Fruit fly (Drosophila melanogaster) whole organism, embryonic: Measurements from ENCODE around the gene tst.
A peak's percentile ranks its signal among the peaks of the same experiment; 100 is the strongest.

ENCODE experiments used
- Asciz ChIP-seq: fragments of 200-800 bp; sonication (Bioruptor generic); optimal IDR thresholded peaks from 2 replicates; lab custom pipeline; 2017; ENCODE audit warnings: missing biosample characterization, mild to moderate bottlenecking, missing genetic modification characterization, missing genetic modification reagents
- Atf6 ChIP-seq: fragments of 200-800 bp; sonication (Bioruptor generic); IDR thresholded peaks from 2 replicates; pipeline ENCODE4 v1.3.6; 2022; ENCODE audit warnings: missing biosample characterization, missing genetic modification characterization
- Bdp1 ChIP-seq: fragments of 200-800 bp; sonication (Bioruptor generic); optimal IDR thresholded peaks from 3 replicates; lab custom pipeline; 2016; ENCODE audit warnings: missing biosample characterization, missing genetic modification characterization
- CG10654 ChIP-seq: fragments of 200-800 bp; sonication (Bioruptor generic); optimal IDR thresholded peaks from 2 replicates; lab custom pipeline; 2016; ENCODE audit warnings: missing biosample characterization, missing genetic modification characterization
- CG15479 ChIP-seq: fragments of 200-800 bp; sonication (Bioruptor generic); optimal IDR thresholded peaks from 3 replicates; lab custom pipeline; 2019; ENCODE audit warnings: missing biosample characterization, mild to moderate bottlenecking, missing genetic modification characterization, moderate library complexity
- CG16863 ChIP-seq: fragments of 200-800 bp; sonication (Bioruptor generic); optimal IDR thresholded peaks from 3 replicates; lab custom pipeline; 2016; ENCODE audit warnings: missing biosample characterization, missing genetic modification characterization
- CG17361 ChIP-seq: fragments of 200-800 bp; sonication (Bioruptor generic); IDR thresholded peaks from 3 replicates; pipeline ENCODE4 v1.3.6; 2022; ENCODE audit warnings: missing biosample characterization, missing genetic modification characterization
- CG18619 ChIP-seq: fragments of 200-800 bp; sonication (Bioruptor generic); optimal IDR thresholded peaks from 3 replicates; lab custom pipeline; 2017; ENCODE audit warnings: missing biosample characterization, mild to moderate bottlenecking, missing genetic modification characterization
- CG2889 ChIP-seq: fragments of 200-800 bp; sonication (Bioruptor generic); IDR thresholded peaks from 3 replicates; pipeline ENCODE4 v1.3.6; 2022; ENCODE audit warnings: missing biosample characterization, missing genetic modification characterization
- CG3847 ChIP-seq: fragments of 200-800 bp; sonication (Bioruptor generic); IDR thresholded peaks from 2 replicates; pipeline ENCODE4 v1.3.6; 2022; ENCODE audit warnings: missing biosample characterization, missing genetic modification characterization
- CG6791 ChIP-seq: fragments of 200-800 bp; sonication (Bioruptor generic); IDR thresholded peaks from 3 replicates; pipeline ENCODE4 v1.3.6; 2022; ENCODE audit warnings: missing biosample characterization, missing genetic modification characterization; ENCODE audit not compliant: partially characterized antibody
- CG7372 ChIP-seq: fragments of 200-800 bp; sonication (Bioruptor generic); IDR thresholded peaks from 2 replicates; pipeline ENCODE4 v1.3.6; 2022; ENCODE audit warnings: missing biosample characterization, missing genetic modification characterization
- CG9437 ChIP-seq: fragments of 200-800 bp; sonication (Bioruptor generic); optimal IDR thresholded peaks from 2 replicates; lab custom pipeline; 2018; ENCODE audit warnings: missing biosample characterization, mild to moderate bottlenecking, missing genetic modification characterization
- CG9932 ChIP-seq: fragments of 200-800 bp; sonication (Bioruptor generic); IDR thresholded peaks from 2 replicates; pipeline ENCODE4 v1.3.6; 2022; ENCODE audit warnings: missing biosample characterization, missing genetic modification characterization
- Dll ChIP-seq: fragments of 200-800 bp; sonication (Bioruptor generic); IDR thresholded peaks from 4 replicates; pipeline ENCODE4 v1.3.6; 2022; ENCODE audit warnings: missing biosample characterization, missing genetic modification characterization; ENCODE audit not compliant: partially characterized antibody
- Fer3 ChIP-seq: fragments of 200-800 bp; sonication (Bioruptor generic); optimal IDR thresholded peaks from 2 replicates; lab custom pipeline; 2018; ENCODE audit warnings: missing biosample characterization, mild to moderate bottlenecking, missing genetic modification characterization, moderate library complexity
- Lim3 ChIP-seq: fragments of 200-800 bp; sonication (Bioruptor generic); IDR thresholded peaks from 2 replicates; pipeline ENCODE4 v1.3.6; 2022; ENCODE audit warnings: missing biosample characterization, missing genetic modification characterization
- Lpt ChIP-seq: fragments of >200 bp; optimal IDR thresholded peaks from 2 replicates; lab custom pipeline; 2018; ENCODE audit warnings: missing biosample characterization, missing genetic modification characterization
- Mrtf ChIP-seq: fragments of 200-800 bp; sonication (Bioruptor generic); IDR thresholded peaks from 3 replicates; pipeline ENCODE4 v1.3.6; 2022; ENCODE audit warnings: missing biosample characterization, missing genetic modification characterization
- Myb ChIP-seq: fragments of 200-800 bp; sonication (Bioruptor generic); optimal IDR thresholded peaks from 2 replicates; lab custom pipeline; 2016; ENCODE audit warnings: missing biosample characterization, missing genetic modification characterization
- Opbp ChIP-seq: fragments of 200-800 bp; sonication (Bioruptor generic); IDR thresholded peaks from 3 replicates; pipeline ENCODE4 v1.3.6; 2022; ENCODE audit warnings: missing biosample characterization, missing genetic modification characterization; ENCODE audit not compliant: partially characterized antibody
- Pdp1 ChIP-seq, 2 experiments: fragments of 200-800 bp; sonication (Bioruptor generic); optimal IDR thresholded peaks; 3 replicates each; lab custom pipeline; 2016; ENCODE audit warnings: missing biosample characterization in 2 of 2, missing genetic modification characterization in 2 of 2, mild to moderate bottlenecking in 1 of 2, moderate library complexity in 1 of 2
- Usf ChIP-seq: fragments of 200-800 bp; sonication (Bioruptor generic); optimal IDR thresholded peaks from 2 replicates; lab custom pipeline; 2017; ENCODE audit warnings: missing genotype, missing biosample characterization, missing genetic modification characterization
- Xbp1 ChIP-seq: fragments of 200-800 bp; sonication (Bioruptor generic); optimal IDR thresholded peaks from 3 replicates; lab custom pipeline; 2016; ENCODE audit warnings: missing biosample characterization, mild to moderate bottlenecking, missing genetic modification characterization
- Xrp1 ChIP-seq: fragments of 200-800 bp; sonication (Bioruptor generic); IDR thresholded peaks from 2 replicates; pipeline ENCODE4 v1.3.6; 2022; ENCODE audit warnings: missing biosample characterization, missing genetic modification characterization
- az2 ChIP-seq: fragments of 200-800 bp; sonication (Bioruptor generic); optimal IDR thresholded peaks from 3 replicates; lab custom pipeline; 2016; ENCODE audit warnings: missing biosample characterization, missing genetic modification characterization
- cwo ChIP-seq: fragments of 200-800 bp; sonication (Bioruptor generic); optimal IDR thresholded peaks from 3 replicates; lab custom pipeline; 2017; ENCODE audit warnings: missing biosample characterization, missing genetic modification characterization, mild to moderate bottlenecking, moderate library complexity, missing genetic modification reagents
- dimm ChIP-seq: fragments of 200-800 bp; sonication (Bioruptor generic); IDR thresholded peaks from 2 replicates; pipeline ENCODE4 v1.3.6; 2022; ENCODE audit warnings: missing biosample characterization, missing genetic modification characterization
- gfzf ChIP-seq: fragments of 200-800 bp; sonication (Bioruptor generic); optimal IDR thresholded peaks from 2 replicates; lab custom pipeline; 2016; ENCODE audit warnings: missing biosample characterization, mild to moderate bottlenecking, missing genetic modification characterization, moderate library complexity
- grau ChIP-seq: fragments of 200-800 bp; optimal IDR thresholded peaks from 3 replicates; lab custom pipeline; 2019; ENCODE audit warnings: missing biosample characterization, mild to moderate bottlenecking, missing genetic modification characterization, moderate library complexity
- gt ChIP-seq: fragments of 200-800 bp; sonication (Bioruptor generic); IDR thresholded peaks from 2 replicates; pipeline ENCODE4 v1.3.6; 2022; ENCODE audit warnings: missing biosample characterization, missing genetic modification characterization
- ind ChIP-seq: fragments of 200-800 bp; sonication (Bioruptor generic); optimal IDR thresholded peaks from 3 replicates; lab custom pipeline; 2016; ENCODE audit warnings: missing biosample characterization, missing genetic modification characterization
- nmo ChIP-seq: fragments of 200-800 bp; sonication (Bioruptor generic); optimal IDR thresholded peaks from 2 replicates; lab custom pipeline; 2018; ENCODE audit warnings: missing biosample characterization, mild to moderate bottlenecking, missing genetic modification characterization, moderate library complexity
- pfk ChIP-seq: fragments of 200-800 bp; sonication (Bioruptor generic); optimal IDR thresholded peaks from 2 replicates; lab custom pipeline; 2018; ENCODE audit warnings: missing biosample characterization, mild to moderate bottlenecking, missing genetic modification characterization, moderate library complexity
- row ChIP-seq: fragments of 200-800 bp; sonication (Bioruptor generic); IDR thresholded peaks from 3 replicates; pipeline ENCODE4 v1.3.6; 2022; ENCODE audit warnings: missing biosample characterization, missing genetic modification characterization
- salm ChIP-seq: fragments of 200-800 bp; sonication (Bioruptor generic); optimal IDR thresholded peaks from 2 replicates; lab custom pipeline; 2018; ENCODE audit warnings: missing biosample characterization, mild to moderate bottlenecking, missing genetic modification characterization
- schlank ChIP-seq: fragments of 200-800 bp; sonication (Bioruptor generic); optimal IDR thresholded peaks from 2 replicates; lab custom pipeline; 2018; ENCODE audit warnings: missing biosample characterization, mild to moderate bottlenecking, missing genetic modification characterization
- sima ChIP-seq: fragments of 200-800 bp; sonication (Bioruptor generic); optimal IDR thresholded peaks from 2 replicates; lab custom pipeline; 2016; ENCODE audit warnings: missing biosample characterization, missing genetic modification characterization
- slbo ChIP-seq: fragments of 200-800 bp; sonication (Bioruptor generic); IDR thresholded peaks from 2 replicates; pipeline ENCODE4 v1.3.6; 2022; ENCODE audit warnings: missing biosample characterization, missing genetic modification characterization
- so ChIP-seq: fragments of 200-800 bp; sonication (Bioruptor generic); IDR thresholded peaks from 3 replicates; pipeline ENCODE4 v1.3.6; 2022; ENCODE audit warnings: missing biosample characterization, missing genetic modification characterization
- sob ChIP-seq: fragments of 200-800 bp; sonication (Bioruptor generic); IDR thresholded peaks from 2 replicates; pipeline ENCODE4 v1.3.6; 2022; ENCODE audit warnings: missing biosample characterization, missing genetic modification characterization
- sug ChIP-seq: fragments of 200-800 bp; optimal IDR thresholded peaks from 2 replicates; lab custom pipeline; 2019; ENCODE audit warnings: missing biosample characterization, mild to moderate bottlenecking, missing genetic modification characterization, moderate library complexity
- tll ChIP-seq, 2 experiments: fragments of 200-800 bp in 1 of 2; fragments of >200 bp in 1 of 2; sonication (Bioruptor generic) in 1 of 2; optimal IDR thresholded peaks; 2 replicates each; lab custom pipeline; 2017 to 2019; ENCODE audit warnings: missing biosample characterization in 2 of 2, missing genetic modification characterization in 2 of 2, mild to moderate bottlenecking in 1 of 2, moderate library complexity in 1 of 2

The tst gene

dm6 chr3R:23790483-23791175 is 18.0 kb upstream of the tst start (continued):
- TF ChIP-seq Atf6 (GFP tag; lab: Robert Waterston, UW) = no peak
- TF ChIP-seq grau = peak; percentile 94
- no peak for TF ChIP-seq Mrtf (GFP tag; lab: Robert Waterston, UW)
- TF ChIP-seq Xrp1 = 0 out of 2 replicates have a peak, but pooled peaks have one; percentile 15
- no peak for TF ChIP-seq ind
- TF ChIP-seq Bdp1 (GFP tag; lab: Kevin White, UChicago) = no peak
- TF ChIP-seq Usf = no peak
- TF ChIP-seq pfk (GFP tag; lab: Kevin White, UChicago) = no peak
- TF ChIP-seq CG17361 = no peak
- TF ChIP-seq slbo (GFP tag; lab: Robert Waterston, UW) = peak; percentile 46
- TF ChIP-seq gt (GFP tag; lab: Robert Waterston, UW) = no peak
- no peak for TF ChIP-seq nmo (GFP tag; lab: Kevin White, UChicago)
- no peak for TF ChIP-seq CG3847 (GFP tag; lab: Robert Waterston, UW)
- no peak for TF ChIP-seq cwo (GFP tag; lab: Kevin White, UChicago)
- TF ChIP-seq CG10654 = no peak
- TF ChIP-seq CG6791 = 0 out of 3 replicates have a peak, but pooled peaks have one; percentile 25
- no peak for TF ChIP-seq Lim3
- TF ChIP-seq Xbp1 (GFP tag; lab: Kevin White, UChicago) = no peak
- TF ChIP-seq az2 (GFP tag; lab: Kevin White, UChicago) = no peak
- no peak for TF ChIP-seq Opbp (GFP tag; lab: Robert Waterston, UW)
- no peak for TF ChIP-seq Dll (GFP tag; lab: Robert Waterston, UW)
- no peak for TF ChIP-seq CG9437 (GFP tag; lab: Kevin White, UChicago)
- TF ChIP-seq schlank (tag; lab: Kevin White, UChicago) = no peak
- TF ChIP-seq gfzf = no peak
- TF ChIP-seq CG16863 = no peak
- no peak for TF ChIP-seq CG18619 (GFP tag; lab: Kevin White, UChicago)
- TF ChIP-seq Asciz (GFP tag; lab: Kevin White, UChicago) = no peak
- TF ChIP-seq tll (GFP tag; optimal IDR thresholded peaks at IDR 0.05; lab: Kevin White, UChicago) = peak in 1 of 2 experiments; percentile 51
- no peak for TF ChIP-seq Lpt (GFP tag; lab: Kevin White, UChicago)
- 0 out of 2 replicates have a peak, but pooled peaks have one; percentile 12 for TF ChIP-seq CG7372 (GFP tag; lab: Robert Waterston, UW)
- no peak for TF ChIP-seq Myb (GFP tag; lab: Kevin White, UChicago)
- TF ChIP-seq dimm (GFP tag; lab: Robert Waterston, UW) = no peak
- peak; percentile 44 for TF ChIP-seq CG9932 (GFP tag; lab: Robert Waterston, UW)
- no peak for TF ChIP-seq salm
- no peak for TF ChIP-seq sima (GFP tag; lab: Kevin White, UChicago)
- no peak for TF ChIP-seq CG2889 (GFP tag; lab: Robert Waterston, UW)
- peak; percentile 64 for TF ChIP-seq row
- TF ChIP-seq sug = no peak
- TF ChIP-seq Fer3 (tag; lab: Kevin White, UChicago) = no peak
- TF ChIP-seq CG15479 (GFP tag; lab: Kevin White, UChicago) = peak; percentile 37
- TF ChIP-seq, all 482 proteins: peak for 27

- TF ChIP-seq tll (GFP tag; optimal IDR thresholded peaks at IDR 0.05; lab: Kevin White, UChicago) (no peak), sob (GFP tag; lab: Robert Waterston, UW) (no peak), so (GFP tag; lab: Robert Waterston, UW) (no peak), Pdp1 (GFP tag; optimal IDR thresholded peaks at IDR 0.05; lab: Kevin White, UChicago) (peak in 1 of 2 experiments; percentile 2)
These were observed 16.9 kb upstream of the tst start for dm6 chr3R:23789584-23789983.
